Fruit fly (Drosophila melanogaster) S2 (cell line): Measurements from ENCODE around the gene CG9288.

Source experiments
- CG8478 ChIP-seq: fragments of >200 bp; optimal IDR thresholded peaks from 2 replicates; lab custom pipeline; 2018
- CTCF ChIP-seq, 2 experiments: fragments of >200 bp; optimal IDR thresholded peaks; 2 replicates each; lab custom pipeline; 2018

CG9288 gene

dm6 chr3R:13815022-13815440 lies 35.6 kb downstream of the CG9288 start:
- TF ChIP-seq CG8478 (lab: Kevin White, UChicago), result no peak
- no peak for TF ChIP-seq CTCF (optimal IDR thresholded peaks at IDR 0.05; lab: Kevin White, UChicago)

- TF ChIP-seq CTCF (optimal IDR thresholded peaks at IDR 0.05; lab: Kevin White, UChicago) (no peak), CG8478 (lab: Kevin White, UChicago) (no peak)
These were observed 36.3 kb downstream of the CG9288 start for dm6 chr3R:13815566-13816374.

- TF ChIP-seq CG8478 (lab: Kevin White, UChicago) (no peak), CTCF (optimal IDR thresholded peaks at IDR 0.05; lab: Kevin White, UChicago) (no peak)
These were observed 36.9 kb downstream of the CG9288 start for dm6 chr3R:13816375-13816711.

- TF ChIP-seq CTCF (optimal IDR thresholded peaks at IDR 0.05; lab: Kevin White, UChicago) (no peak), CG8478 (lab: Kevin White, UChicago) (no peak)
These were observed 38.3 kb downstream of the CG9288 start for dm6 chr3R:13817480-13818305.

- TF ChIP-seq CG8478 (lab: Kevin White, UChicago) (no peak), CTCF (optimal IDR thresholded peaks at IDR 0.05; lab: Kevin White, UChicago) (no peak)
These were observed 39.6 kb downstream of the CG9288 start for dm6 chr3R:13819037-13819436.

- TF ChIP-seq CG8478 (lab: Kevin White, UChicago) (no peak), CTCF (optimal IDR thresholded peaks at IDR 0.05; lab: Kevin White, UChicago) (no peak)
These were observed 41.1 kb downstream of the CG9288 start for dm6 chr3R:13820483-13820882.

dm6 chr3R:13822602-13823220 lies 43.3 kb downstream of the CG9288 start:
- TF ChIP-seq CTCF (optimal IDR thresholded peaks at IDR 0.05; lab: Kevin White, UChicago) (no peak), CG8478 (lab: Kevin White, UChicago) (no peak)

- TF ChIP-seq CTCF (optimal IDR thresholded peaks at IDR 0.05; lab: Kevin White, UChicago) (no peak), CG8478 (lab: Kevin White, UChicago) (no peak)
These were observed 48.8 kb downstream of the CG9288 start, which contains the start of gene Mst87F for dm6 chr3R:13827953-13828922. Mst87F (minus strand) TSS chr3R:13828008.
